Worm (Caenorhabditis elegans): Measurements from ENCODE around the gene oac-53.
"Not testable (repeated sequence)": the region's sequence is repeated elsewhere in the genome, so short reads cannot be mapped to it uniquely, and the experiment has no call there.

The oac-53 gene

DNA sequence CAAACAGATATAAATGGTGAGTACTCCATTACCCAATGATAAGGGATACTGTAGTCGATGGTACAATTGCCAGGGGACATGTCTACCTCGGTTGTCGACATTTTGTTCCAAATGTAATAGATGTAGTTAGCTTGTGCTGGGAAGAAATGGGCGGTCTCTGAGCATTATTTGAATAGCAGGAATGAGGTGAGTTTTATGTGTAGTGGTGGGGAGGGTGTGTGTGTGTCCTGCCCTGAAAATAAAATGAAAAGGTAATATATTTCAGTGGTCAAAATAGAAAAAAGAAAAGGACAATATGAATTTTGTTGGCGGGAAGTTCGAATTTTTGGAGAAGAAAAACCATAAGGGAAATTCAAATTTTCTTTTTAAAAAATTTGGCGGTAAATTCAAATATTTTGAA lies 33.0 kb upstream of the oac-53 start, which contains the start of gene Y70C5B.2:
TSS of gene Y70C5B.2 (minus strand) at position 101 of the 400 bp plus-strand sequence.
- not testable (repeated sequence) for TF ChIP-seq ceh-82, ceh-16, ztf-4 (tag; optimal IDR thresholded peaks at IDR 0.05)

DNA sequence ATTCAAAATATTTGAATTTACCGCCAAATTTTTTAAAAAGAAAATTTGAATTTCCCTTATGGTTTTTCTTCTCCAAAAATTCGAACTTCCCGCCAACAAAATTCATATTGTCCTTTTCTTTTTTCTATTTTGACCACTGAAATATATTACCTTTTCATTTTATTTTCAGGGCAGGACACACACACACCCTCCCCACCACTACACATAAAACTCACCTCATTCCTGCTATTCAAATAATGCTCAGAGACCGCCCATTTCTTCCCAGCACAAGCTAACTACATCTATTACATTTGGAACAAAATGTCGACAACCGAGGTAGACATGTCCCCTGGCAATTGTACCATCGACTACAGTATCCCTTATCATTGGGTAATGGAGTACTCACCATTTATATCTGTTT lies 26.5 kb upstream of the oac-53 start, which contains the start of gene W06G6.15:
TSS of gene W06G6.15 (plus strand) at position 301 of the 400 bp plus-strand sequence.
- TF ChIP-seq sem-4 (tag; optimal IDR thresholded peaks at IDR 0.05); sma-3 (GFP tag; optimal IDR thresholded peaks at IDR 0.05); unc-55 (GFP tag; optimal IDR thresholded peaks at IDR 0.05): not testable (repeated sequence)

DNA sequence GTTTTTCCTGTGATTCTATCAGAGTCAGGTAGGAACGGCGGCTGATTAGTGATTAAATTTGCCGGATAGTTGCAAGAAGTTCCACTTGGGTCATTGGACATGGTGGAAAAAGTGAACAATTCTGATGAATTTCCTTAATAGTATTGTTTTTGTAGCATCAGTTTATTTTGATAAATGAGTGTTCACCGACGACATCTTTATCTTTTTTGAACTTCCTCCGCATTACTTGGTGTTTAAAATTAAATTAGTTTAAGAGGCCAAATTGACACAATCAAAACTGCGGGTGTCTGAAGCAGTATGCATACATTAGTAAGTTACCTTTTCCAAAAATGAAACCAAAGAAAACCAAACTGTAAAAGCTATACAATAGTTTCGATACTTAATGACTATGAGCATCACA lies 21.4 kb upstream of the oac-53 start, which contains the start of gene W06G6.11:
TSS of gene W06G6.11 (minus strand) at position 101 of the 400 bp plus-strand sequence.
- not testable (repeated sequence) for TF ChIP-seq peb-1, elt-3, mab-5 (tag; optimal IDR thresholded peaks at IDR 0.05)

DNA sequence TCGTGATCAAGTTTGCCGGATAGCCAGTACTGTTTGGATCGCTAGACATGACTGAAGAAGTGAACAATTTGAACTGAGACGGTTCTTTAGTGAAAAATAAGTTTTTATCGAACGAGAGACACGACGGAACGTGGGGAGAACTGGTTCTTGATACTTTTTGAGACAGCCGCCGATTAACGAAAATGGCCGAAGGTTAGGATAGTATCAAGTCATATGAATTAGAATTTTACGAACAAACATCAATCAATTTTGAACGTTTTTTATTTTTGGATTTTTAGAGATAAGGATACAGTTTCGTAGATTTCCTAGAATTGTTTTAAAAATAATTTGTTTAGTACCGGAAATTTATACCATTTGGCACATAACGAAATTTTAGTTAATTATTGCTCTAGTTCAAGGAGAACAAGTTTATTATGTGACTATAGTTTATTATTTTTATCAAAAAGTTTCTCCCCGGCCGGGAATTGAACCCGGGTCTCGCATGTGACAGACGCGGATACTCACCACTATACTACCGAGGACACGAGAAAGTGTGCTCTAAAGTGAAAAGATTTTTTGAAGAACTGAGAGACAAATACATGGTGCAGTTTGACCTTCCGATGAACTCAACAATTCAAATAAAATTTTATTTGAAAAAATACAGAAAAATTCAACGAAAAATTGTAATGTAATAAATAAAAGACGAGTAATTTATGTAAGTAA lies 20.7 kb upstream of the oac-53 start, which contains the start of gene W06G6.20:
TSS of gene W06G6.20 (minus strand) at position 51 of the 702 bp plus-strand sequence.
- TF ChIP-seq mab-5 (tag; optimal IDR thresholded peaks at IDR 0.05) (no peak), nhr-11 (tag; optimal IDR thresholded peaks at IDR 0.05) (no peak), fos-1 (tag; optimal IDR thresholded peaks at IDR 0.05) (no peak), elt-1 (tag; optimal IDR thresholded peaks at IDR 0.05) (no peak)

DNA sequence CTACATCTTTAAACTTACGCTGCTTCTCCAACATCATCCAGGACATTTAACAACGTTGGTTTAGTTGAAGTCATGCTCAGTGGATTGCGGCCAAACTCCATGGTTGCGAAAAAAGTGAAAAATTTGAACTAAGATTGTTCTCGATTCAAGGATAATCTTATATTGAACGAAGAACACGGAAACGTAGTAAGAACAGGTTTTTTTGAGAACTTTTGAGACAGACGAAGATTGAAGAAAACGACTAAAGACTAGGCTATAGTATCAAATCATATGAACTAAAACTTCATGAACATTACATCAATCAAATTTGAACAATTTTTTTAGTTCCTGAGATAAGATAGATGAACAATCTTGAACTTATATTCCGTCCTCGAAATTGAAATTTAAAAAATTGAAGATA lies 19.3 kb upstream of the oac-53 start, which contains the start of gene W06G6.10:
TSS of gene W06G6.10 (minus strand) at position 101 of the 400 bp plus-strand sequence.
- TF ChIP-seq nhr-237 (tag; optimal IDR thresholded peaks at IDR 0.05) (no peak), ceh-16 (tag; optimal IDR thresholded peaks at IDR 0.05) (no peak), peb-1 (tag; optimal IDR thresholded peaks at IDR 0.05) (no peak), ztf-4 (tag; optimal IDR thresholded peaks at IDR 0.05) (no peak), unc-39 (tag; optimal IDR thresholded peaks at IDR 0.05) (no peak), lin-11 (tag; optimal IDR thresholded peaks at IDR 0.05) (no peak), dmd-4 (tag; optimal IDR thresholded peaks at IDR 0.05) (no peak), nhr-25 (tag; optimal IDR thresholded peaks at IDR 0.05) (no peak), alr-1 (tag; optimal IDR thresholded peaks at IDR 0.05) (no peak), fos-1 (tag; optimal IDR thresholded peaks at IDR 0.05) (no peak), nhr-77 (tag; optimal IDR thresholded peaks at IDR 0.05) (no peak), sem-4 (tag; optimal IDR thresholded peaks at IDR 0.05) (no peak), ceh-82 (tag; optimal IDR thresholded peaks at IDR 0.05) (no peak), lin-13 (GFP tag; optimal IDR thresholded peaks at IDR 0.05) (no peak), unc-62 (GFP tag; optimal IDR thresholded peaks at IDR 0.05) (no peak)

- no peak for TF ChIP-seq ztf-1 (GFP tag; conservative IDR thresholded peaks at IDR 0.05)
- TF ChIP-seq ceh-82 (tag; optimal IDR thresholded peaks at IDR 0.05), result no peak
- no peak for TF ChIP-seq egl-27 (tag; optimal IDR thresholded peaks at IDR 0.05)
- no peak for TF ChIP-seq ceh-16 (tag; optimal IDR thresholded peaks at IDR 0.05)
- no peak for TF ChIP-seq nhr-21 (tag; optimal IDR thresholded peaks at IDR 0.05)
- no peak for TF ChIP-seq dmd-4 (tag; optimal IDR thresholded peaks at IDR 0.05)
- TF ChIP-seq F13H6.1 (tag; optimal IDR thresholded peaks at IDR 0.05), result no peak
- no peak for TF ChIP-seq nhr-10 (tag; optimal IDR thresholded peaks at IDR 0.05)
- TF ChIP-seq aly-2 (tag; optimal IDR thresholded peaks at IDR 0.05), result no peak
- no peak for TF ChIP-seq C34F6.9 (tag; optimal IDR thresholded peaks at IDR 0.05)
Observed at ce11 chrV:16646372-16646771, 18.6 kb upstream of the oac-53 start, which contains the start of gene W06G6.9. Gene W06G6.9 (minus strand): TSS chrV:16646472.

DNA sequence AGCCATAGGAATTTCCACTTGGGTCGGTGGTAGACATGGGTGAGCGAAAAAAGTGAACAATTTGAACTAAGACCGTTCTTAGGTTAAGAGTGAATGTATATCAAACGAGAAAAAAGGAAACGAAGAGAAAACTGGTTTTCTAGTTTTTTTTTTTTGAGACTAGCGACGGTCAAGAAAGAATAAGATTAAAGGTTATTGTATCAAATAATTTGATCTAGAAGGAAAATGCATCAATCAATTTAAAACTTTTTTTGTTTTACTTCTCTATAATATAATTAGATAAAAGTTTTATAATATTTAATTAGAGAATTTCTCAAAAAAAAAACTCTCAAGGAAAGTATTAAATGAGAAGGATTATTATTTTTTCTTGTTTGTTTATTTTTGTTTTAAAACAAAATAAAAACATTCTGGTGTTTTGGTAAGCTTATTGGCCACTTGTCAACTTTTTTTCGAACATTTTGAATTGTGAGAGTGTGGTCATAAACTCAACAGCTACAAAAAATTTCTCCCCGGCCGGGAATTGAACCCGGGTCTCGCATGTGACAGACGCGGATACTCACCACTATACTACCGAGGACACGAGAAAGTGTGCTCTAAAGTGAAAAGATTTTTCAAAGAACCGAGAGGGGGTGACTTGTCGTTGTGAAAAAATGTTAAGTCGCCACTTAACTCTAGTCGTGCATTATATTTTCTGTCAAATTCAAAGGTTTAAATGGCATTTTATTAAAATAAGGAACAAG lies 17.6 kb upstream of the oac-53 start, which contains the start of gene W06G6.17:
TSS of gene W06G6.17 (minus strand) at position 51 of the 740 bp plus-strand sequence.
- TF ChIP-seq mdl-1 (tag; optimal IDR thresholded peaks at IDR 0.05), result no peak
- no peak for TF ChIP-seq sma-9 (GFP tag; optimal IDR thresholded peaks at IDR 0.05)
- no peak for TF ChIP-seq sma-9 (tag; optimal IDR thresholded peaks at IDR 0.05)
- no peak for TF ChIP-seq dmd-4 (tag; optimal IDR thresholded peaks at IDR 0.05)
- no peak for TF ChIP-seq nhr-237 (tag; optimal IDR thresholded peaks at IDR 0.05)

Measured in whole organism, L2 larva.